Worm (Caenorhabditis elegans): ENCODE data around the gene T10C6.15.

DNA sequence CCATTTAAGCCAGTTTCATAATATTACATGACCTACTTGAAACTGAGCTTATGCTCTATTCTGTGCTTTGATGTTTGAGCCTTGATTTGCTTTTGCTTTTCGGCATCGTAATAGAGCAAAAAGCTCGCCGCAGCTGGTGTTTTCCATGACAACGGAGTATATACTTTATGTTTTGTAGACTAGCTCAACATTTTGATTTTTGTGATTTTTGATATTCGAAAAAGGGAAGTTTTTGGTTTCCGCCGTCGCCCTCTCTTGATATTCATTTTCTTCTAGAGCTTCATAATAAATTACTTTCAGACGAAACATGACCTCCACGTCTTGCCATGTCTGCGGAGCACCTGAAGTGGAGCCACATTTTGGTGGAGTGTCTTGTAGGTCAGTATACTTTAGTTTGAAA lies 43.5 kb downstream of the T10C6.15 start, which contains the start of gene nhr-63:
- TF ChIP-seq blmp-1 (tag; optimal IDR thresholded peaks at IDR 0.05; ENCODE audit: insufficient read depth) (no peak), fos-1 (tag; optimal IDR thresholded peaks at IDR 0.05) (no peak), nhr-10 (tag; optimal IDR thresholded peaks at IDR 0.05) (no peak), dmd-4 (tag; optimal IDR thresholded peaks at IDR 0.05) (no peak), mdl-1 (tag; optimal IDR thresholded peaks at IDR 0.05) (no peak), elt-1 (tag; optimal IDR thresholded peaks at IDR 0.05) (no peak), lin-13 (GFP tag; optimal IDR thresholded peaks at IDR 0.05) (no peak), lin-11 (tag; optimal IDR thresholded peaks at IDR 0.05) (no peak), egl-27 (tag; optimal IDR thresholded peaks at IDR 0.05) (no peak), ceh-82 (tag; optimal IDR thresholded peaks at IDR 0.05) (no peak)

All from whole organism, L2 larva.